Worm (Caenorhabditis elegans): Measurements from ENCODE around the gene snr-3.

ce11 chrII:6469340-6469739 lies 20.2 kb downstream of the snr-3 start:
- TF ChIP-seq nhr-28 (tag; optimal IDR thresholded peaks at IDR 0.05) (no peak), unc-62 (GFP tag; optimal IDR thresholded peaks at IDR 0.05) (no peak), pha-4 (tag; optimal IDR thresholded peaks at IDR 0.05) (no peak), lin-32 (GFP tag; optimal IDR thresholded peaks at IDR 0.05) (no peak), nhr-237 (tag; optimal IDR thresholded peaks at IDR 0.05) (no peak), elt-1 (tag; optimal IDR thresholded peaks at IDR 0.05; ENCODE audit: borderline replicate concordance, insufficient read depth) (no peak), nhr-76 (tag; optimal IDR thresholded peaks at IDR 0.05) (no peak), lin-13 (tag; optimal IDR thresholded peaks at IDR 0.05) (no peak), snpc-4 (tag; optimal IDR thresholded peaks at IDR 0.05) (no peak), cnd-1 (tag; optimal IDR thresholded peaks at IDR 0.05) (no peak)
